Fruit fly (Drosophila melanogaster): ENCODE results near the gene CG7573.

Gene CG7573

DNA sequence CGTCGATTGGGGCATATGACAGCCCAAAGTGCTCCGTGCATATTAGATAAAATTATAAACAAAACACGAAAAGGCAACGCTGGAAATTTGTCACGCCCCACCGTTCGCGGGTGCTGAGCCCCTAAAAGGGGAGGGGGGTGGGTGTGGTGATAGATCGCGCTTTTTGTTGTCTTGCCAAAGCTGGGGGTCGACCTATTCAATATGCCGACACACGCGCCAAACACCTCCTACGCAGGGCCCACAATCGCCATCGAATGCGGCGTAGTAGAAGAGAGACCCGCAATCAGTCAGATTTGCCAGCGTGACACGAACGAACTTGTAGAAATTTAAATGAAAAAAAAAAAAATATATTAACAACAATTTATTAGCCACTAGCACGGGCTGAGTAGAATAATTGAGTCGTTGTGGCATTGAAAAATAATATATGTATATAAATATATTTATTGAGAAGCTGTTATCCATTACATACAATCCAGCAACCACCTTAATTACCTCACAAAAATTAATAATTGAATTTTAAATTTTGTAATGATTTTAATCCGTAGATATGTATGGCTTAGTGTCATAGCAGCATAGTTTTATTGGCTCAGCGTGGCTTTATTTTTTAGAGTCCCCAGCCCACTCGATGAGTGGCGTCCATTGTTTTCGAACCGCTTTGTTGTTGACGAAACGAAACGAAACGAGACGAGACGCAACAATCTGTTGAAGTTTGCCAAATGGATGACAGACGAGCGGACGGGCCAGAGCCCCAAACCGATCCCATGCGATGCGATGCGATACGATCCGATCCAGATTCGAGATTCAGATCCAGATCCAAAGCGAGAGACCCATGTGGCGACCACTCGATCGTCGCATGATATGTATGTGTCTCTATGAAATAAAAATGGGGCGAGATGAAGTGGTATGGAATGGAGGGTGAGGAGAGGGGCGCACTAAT lies 37.7 kb downstream of the CG7573 start (continued):
- TF ChIP-seq D (optimal IDR thresholded peaks at IDR 0.05): no peak
- TF ChIP-seq D (GFP tag; optimal IDR thresholded peaks at IDR 0.05): peak; percentile 63
- TF ChIP-seq Ada2b (GFP tag; IDR thresholded peaks at IDR 0.05): peak; percentile 74
- peak; percentile 95 for TF ChIP-seq CG2678 (tag; optimal IDR thresholded peaks at IDR 0.05)
- TF ChIP-seq CG1529 (GFP tag; optimal IDR thresholded peaks at IDR 0.05): peak; percentile 73
- TF ChIP-seq sob (GFP tag; IDR thresholded peaks at IDR 0.05): peak; percentile 89
- peak; percentile 82 for TF ChIP-seq CG17568 (GFP tag; optimal IDR thresholded peaks at IDR 0.05)
- TF ChIP-seq cwo (GFP tag; optimal IDR thresholded peaks at IDR 0.05): peak; percentile 88
- TF ChIP-seq CG9727 (GFP tag; optimal IDR thresholded peaks at IDR 0.05): peak; percentile 79
- no peak for TF ChIP-seq CG7786 (GFP tag; optimal IDR thresholded peaks at IDR 0.05)
- TF ChIP-seq az2 (GFP tag; optimal IDR thresholded peaks at IDR 0.05): peak; percentile 65
- TF ChIP-seq eyg (GFP tag; optimal IDR thresholded peaks at IDR 0.05): no peak
- TF ChIP-seq D19B (GFP tag; optimal IDR thresholded peaks at IDR 0.05): peak; percentile 69
- TF ChIP-seq CG12219 (GFP tag; optimal IDR thresholded peaks at IDR 0.05): peak; percentile 81
- TF ChIP-seq HHEX (GFP tag; optimal IDR thresholded peaks at IDR 0.05): peak; percentile 85
- no peak for TF ChIP-seq bigmax (GFP tag; optimal IDR thresholded peaks at IDR 0.05)
- peak; percentile 90 for TF ChIP-seq CG10366 (GFP tag; IDR thresholded peaks at IDR 0.05)
- no peak for TF ChIP-seq CHES-1-like (GFP tag; optimal IDR thresholded peaks at IDR 0.05)
- peak; percentile 84 for TF ChIP-seq CG6765 (GFP tag; optimal IDR thresholded peaks at IDR 0.05)
- peak; percentile 89 for TF ChIP-seq H15 (GFP tag; IDR thresholded peaks at IDR 0.05)
- TF ChIP-seq HmgD (GFP tag; optimal IDR thresholded peaks at IDR 0.05): no peak
- peak; percentile 56 for TF ChIP-seq corto (GFP tag; optimal IDR thresholded peaks at IDR 0.05)
- peak; percentile 93 for TF ChIP-seq slbo (GFP tag; IDR thresholded peaks at IDR 0.05)
- peak; percentile 96 for TF ChIP-seq gem (tag; optimal IDR thresholded peaks at IDR 0.05)
- peak; percentile 87 for TF ChIP-seq B-H1 (GFP tag; IDR thresholded peaks at IDR 0.05)
- peak; percentile 78 for TF ChIP-seq CG18262 (tag; optimal IDR thresholded peaks at IDR 0.05)
- TF ChIP-seq Usf (GFP tag; optimal IDR thresholded peaks at IDR 0.05): peak; percentile 77
- TF ChIP-seq Trl (optimal IDR thresholded peaks at IDR 0.05): no peak
- no peak for TF ChIP-seq Trl (GFP tag; optimal IDR thresholded peaks at IDR 0.05)
- peak; percentile 61 for TF ChIP-seq CG12155 (GFP tag; optimal IDR thresholded peaks at IDR 0.05)
- TF ChIP-seq crp (GFP tag; optimal IDR thresholded peaks at IDR 0.05): peak in 1 of 2 experiments; percentile 34
- peak; percentile 96 for TF ChIP-seq CG13424 (tag; optimal IDR thresholded peaks at IDR 0.05)
- TF ChIP-seq CG17829 (tag; optimal IDR thresholded peaks at IDR 0.05): peak; percentile 81
- TF ChIP-seq CG7839 (tag; optimal IDR thresholded peaks at IDR 0.05): peak; percentile 90
- TF ChIP-seq CG3065 (GFP tag; optimal IDR thresholded peaks at IDR 0.05): no peak
- peak; percentile 94 for TF ChIP-seq oc (tag; optimal IDR thresholded peaks at IDR 0.05)
- peak; percentile 91 for TF ChIP-seq Hmr (GFP tag; optimal IDR thresholded peaks at IDR 0.05)
- TF ChIP-seq tap (tag; optimal IDR thresholded peaks at IDR 0.05): peak; percentile 59
- TF ChIP-seq CG12391 (tag; optimal IDR thresholded peaks at IDR 0.05): peak; percentile 96
- TF ChIP-seq jing (GFP tag; optimal IDR thresholded peaks at IDR 0.05): peak; percentile 34
- no peak for TF ChIP-seq Kr (GFP tag; optimal IDR thresholded peaks at IDR 0.05)
- TF ChIP-seq stc (GFP tag; IDR thresholded peaks at IDR 0.05): peak; percentile 94
- TF ChIP-seq CG12942 (GFP tag; optimal IDR thresholded peaks at IDR 0.05): peak; percentile 25
- TF ChIP-seq Ets65A (GFP tag): no peak
- TF ChIP-seq CG31388 (GFP tag; optimal IDR thresholded peaks at IDR 0.05): no peak
- peak; percentile 93 for TF ChIP-seq Meics (GFP tag; optimal IDR thresholded peaks at IDR 0.05)
- no peak for TF ChIP-seq Ets97D (GFP tag; optimal IDR thresholded peaks at IDR 0.05)
- TF ChIP-seq gce (GFP tag; IDR thresholded peaks at IDR 0.05): peak; percentile 70; the same call in 1 of the 3 replicates
- peak; percentile 60 for TF ChIP-seq crol (GFP tag; IDR thresholded peaks at IDR 0.05)

All from whole organism, embryonic.